Worm (Caenorhabditis elegans) whole organism, early embryonic: ENCODE data around the gene gmpr-1.

ENCODE experiments used
- B0310.2 ChIP-seq: sonication (generic microtip); optimal IDR thresholded peaks from 2 replicates; lab custom pipeline; 2016; ENCODE audit warnings: mild to moderate bottlenecking, missing genetic modification characterization, missing compliant biosample characterization
- F13C5.2 ChIP-seq: sonication (generic microtip); optimal IDR thresholded peaks from 2 replicates; lab custom pipeline; 2017; ENCODE audit warnings: mild to moderate bottlenecking, missing genetic modification characterization, inconsistent platforms, missing compliant biosample characterization
- aly-1 ChIP-seq: sonication (generic microtip); optimal IDR thresholded peaks from 2 replicates; lab custom pipeline; 2016; ENCODE audit warnings: missing genetic modification characterization, missing compliant biosample characterization
- ama-1 ChIP-seq: fragments of 150-350 bp; optimal IDR thresholded peaks from 2 replicates; lab custom pipeline; 2014
- ceh-13 ChIP-seq: fragments of 200-800 bp; sonication (Bioruptor generic); optimal IDR thresholded peaks from 2 replicates; lab custom pipeline; 2018; ENCODE audit warnings: mild to moderate bottlenecking, missing genetic modification characterization, missing compliant biosample characterization
- ceh-36 ChIP-seq: sonication (generic microtip); optimal IDR thresholded peaks from 2 replicates; lab custom pipeline; 2016; ENCODE audit warnings: missing genetic modification characterization, inconsistent platforms, missing compliant biosample characterization
- ets-7 ChIP-seq: sonication (generic microtip); optimal IDR thresholded peaks from 2 replicates; lab custom pipeline; 2016; ENCODE audit warnings: missing genotype, missing genetic modification characterization, missing compliant biosample characterization
- flt-1 ChIP-seq: fragments of 200-800 bp; sonication (Bioruptor generic); IDR thresholded peaks from 2 replicates; pipeline ENCODE4 v1.3.6; 2022; ENCODE audit warnings: missing genetic modification characterization, missing compliant biosample characterization
- hmbx-1 ChIP-seq: sonication (generic microtip); optimal IDR thresholded peaks from 2 replicates; lab custom pipeline; 2016; ENCODE audit warnings: mild to moderate bottlenecking, missing genetic modification characterization, missing compliant biosample characterization
- hmg-4 ChIP-seq: fragments of 200-800 bp; sonication (Bioruptor generic); optimal IDR thresholded peaks from 2 replicates; lab custom pipeline; 2018; ENCODE audit warnings: mild to moderate bottlenecking, missing genetic modification characterization, missing compliant biosample characterization
- hnd-1 ChIP-seq: sonication (generic microtip); optimal IDR thresholded peaks from 2 replicates; lab custom pipeline; 2016; ENCODE audit warnings: missing genetic modification characterization, missing compliant biosample characterization
- pes-1 ChIP-seq: fragments of 200-800 bp; sonication (Bioruptor generic); IDR thresholded peaks from 2 replicates; pipeline ENCODE4 v1.3.6; 2022; ENCODE audit warnings: missing genetic modification reagents, missing genetic modification characterization, missing compliant biosample characterization
- scrt-1 ChIP-seq: fragments of 200-800 bp; sonication (Bioruptor generic); IDR thresholded peaks from 2 replicates; pipeline ENCODE4 v1.3.6; 2022; ENCODE audit warnings: missing genetic modification characterization, missing compliant biosample characterization
- sea-1 ChIP-seq: fragments of 200-800 bp; sonication (Bioruptor generic); conservative IDR thresholded peaks from 2 replicates; pipeline ENCODE4 v1.3.6; 2022; ENCODE audit warnings: missing genetic modification characterization, missing compliant biosample characterization
- tbx-11 ChIP-seq: fragments of 200-800 bp; sonication (Bioruptor generic); IDR thresholded peaks from 2 replicates; pipeline ENCODE4 v1.3.6; 2022; ENCODE audit warnings: missing genetic modification characterization, missing compliant biosample characterization
- tbx-37 ChIP-seq: fragments of 200-800 bp; sonication (Bioruptor generic); conservative IDR thresholded peaks from 2 replicates; pipeline ENCODE4 v1.3.6; 2022; ENCODE audit warnings: missing genetic modification reagents, missing genetic modification characterization, missing compliant biosample characterization
- tra-4 ChIP-seq: sonication (generic microtip); optimal IDR thresholded peaks from 2 replicates; lab custom pipeline; 2017; ENCODE audit warnings: missing genetic modification characterization, missing compliant biosample characterization

The gmpr-1 gene

ce11 chrV:4407519-4407918 is 36.3 kb upstream of the gmpr-1 start, which contains the start of gene nhr-118:
TSS of gene nhr-118 (plus strand) at chrV:4407819.
- no peak for TF ChIP-seq ama-1 (lab: Kevin White, UChicago)
- no peak for TF ChIP-seq sea-1 (GFP tag; lab: Robert Waterston, UW)
- no peak for TF ChIP-seq hnd-1 (tag; lab: Kevin White, UChicago)
- TF ChIP-seq ceh-36 (tag; lab: Kevin White, UChicago), result no peak
- TF ChIP-seq scrt-1 (GFP tag; lab: Robert Waterston, UW), result no peak
- no peak for TF ChIP-seq hmg-4 (GFP tag; lab: Kevin White, UChicago)
- no peak for TF ChIP-seq tra-4 (tag; lab: Kevin White, UChicago)
- TF ChIP-seq pes-1, result no peak
- no peak for TF ChIP-seq hmbx-1 (tag; lab: Kevin White, UChicago)
- no peak for TF ChIP-seq tbx-37 (GFP tag; lab: Robert Waterston, UW)
- TF ChIP-seq ets-7, result no peak
- TF ChIP-seq B0310.2 (tag; lab: Kevin White, UChicago), result no peak
- no peak for TF ChIP-seq tbx-11 (GFP tag; lab: Robert Waterston, UW)
- TF ChIP-seq flt-1 (GFP tag; lab: Robert Waterston, UW), result no peak
- TF ChIP-seq F13C5.2 (tag; lab: Kevin White, UChicago), result no peak
- TF ChIP-seq ceh-13, result no peak
- no peak for TF ChIP-seq aly-1 (tag; lab: Kevin White, UChicago)

- TF ChIP-seq F13C5.2 (tag; lab: Kevin White, UChicago), result no peak
- no peak for TF ChIP-seq ets-7
- no peak for TF ChIP-seq ceh-13
- TF ChIP-seq B0310.2 (tag; lab: Kevin White, UChicago), result no peak
- TF ChIP-seq flt-1 (GFP tag; lab: Robert Waterston, UW), result no peak
- no peak for TF ChIP-seq ceh-36 (tag; lab: Kevin White, UChicago)
- TF ChIP-seq ama-1 (lab: Kevin White, UChicago), result no peak
- TF ChIP-seq pes-1, result no peak
- TF ChIP-seq scrt-1 (GFP tag; lab: Robert Waterston, UW), result no peak
- TF ChIP-seq hmbx-1 (tag; lab: Kevin White, UChicago), result no peak
- no peak for TF ChIP-seq sea-1 (GFP tag; lab: Robert Waterston, UW)
- TF ChIP-seq tbx-37 (GFP tag; lab: Robert Waterston, UW), result no peak
- no peak for TF ChIP-seq tra-4 (tag; lab: Kevin White, UChicago)
- TF ChIP-seq aly-1 (tag; lab: Kevin White, UChicago), result no peak
These were observed 30.7 kb upstream of the gmpr-1 start, which contains the start of gene F13A2.5 for ce11 chrV:4401865-4402264. TSS of gene F13A2.5 (minus strand) at chrV:4401965.

ce11 chrV:4400118-4400517 is 28.9 kb upstream of the gmpr-1 start, which contains the start of gene F13A2.4:
TSS of gene F13A2.4 (minus strand) at chrV:4400218.
- TF ChIP-seq pes-1 (no peak), flt-1 (GFP tag; lab: Robert Waterston, UW) (no peak), tbx-11 (GFP tag; lab: Robert Waterston, UW) (no peak), B0310.2 (tag; lab: Kevin White, UChicago) (no peak), hnd-1 (tag; lab: Kevin White, UChicago) (no peak), tra-4 (tag; lab: Kevin White, UChicago) (no peak), ama-1 (lab: Kevin White, UChicago) (no peak), sea-1 (GFP tag; lab: Robert Waterston, UW) (no peak), hmbx-1 (tag; lab: Kevin White, UChicago) (no peak), ceh-36 (tag; lab: Kevin White, UChicago) (no peak), tbx-37 (GFP tag; lab: Robert Waterston, UW) (no peak), hmg-4 (GFP tag; lab: Kevin White, UChicago) (no peak), aly-1 (tag; lab: Kevin White, UChicago) (no peak), ceh-13 (no peak), ets-7 (no peak), F13C5.2 (tag; lab: Kevin White, UChicago) (no peak), scrt-1 (GFP tag; lab: Robert Waterston, UW) (no peak)

- TF ChIP-seq ama-1 (lab: Kevin White, UChicago) (no peak), hmg-4 (GFP tag; lab: Kevin White, UChicago) (no peak), flt-1 (GFP tag; lab: Robert Waterston, UW) (no peak), hnd-1 (tag; lab: Kevin White, UChicago) (no peak), hmbx-1 (tag; lab: Kevin White, UChicago) (no peak), ceh-13 (no peak), tbx-11 (GFP tag; lab: Robert Waterston, UW) (no peak), tra-4 (tag; lab: Kevin White, UChicago) (no peak), pes-1 (no peak), tbx-37 (GFP tag; lab: Robert Waterston, UW) (no peak), aly-1 (tag; lab: Kevin White, UChicago) (no peak), F13C5.2 (tag; lab: Kevin White, UChicago) (no peak), scrt-1 (GFP tag; lab: Robert Waterston, UW) (no peak), ceh-36 (tag; lab: Kevin White, UChicago) (no peak), ets-7 (no peak), sea-1 (GFP tag; lab: Robert Waterston, UW) (no peak)
These were observed 27.7 kb upstream of the gmpr-1 start for ce11 chrV:4398884-4399283.

- TF ChIP-seq F13C5.2 (tag; lab: Kevin White, UChicago) (no peak), tbx-11 (GFP tag; lab: Robert Waterston, UW) (no peak), ceh-36 (tag; lab: Kevin White, UChicago) (no peak), tra-4 (tag; lab: Kevin White, UChicago) (no peak), scrt-1 (GFP tag; lab: Robert Waterston, UW) (no peak), aly-1 (tag; lab: Kevin White, UChicago) (no peak), tbx-37 (GFP tag; lab: Robert Waterston, UW) (no peak), sea-1 (GFP tag; lab: Robert Waterston, UW) (no peak), hmbx-1 (tag; lab: Kevin White, UChicago) (no peak), ets-7 (no peak), pes-1 (no peak), B0310.2 (tag; lab: Kevin White, UChicago) (no peak), ceh-13 (no peak), flt-1 (GFP tag; lab: Robert Waterston, UW) (no peak), hmg-4 (GFP tag; lab: Kevin White, UChicago) (no peak), hnd-1 (tag; lab: Kevin White, UChicago) (no peak), ama-1 (lab: Kevin White, UChicago) (no peak)
These were observed 26.9 kb upstream of the gmpr-1 start for ce11 chrV:4398127-4398526.

ce11 chrV:4396257-4396656 is 25.1 kb upstream of the gmpr-1 start, which contains the start of gene F13A2.3:
TSS of gene F13A2.3 (minus strand) at chrV:4396357.
- TF ChIP-seq flt-1 (GFP tag; lab: Robert Waterston, UW) (no peak), tbx-11 (GFP tag; lab: Robert Waterston, UW) (no peak)
